Fruit fly (Drosophila melanogaster) whole organism, prepupa: ENCODE data around the gene Pss.

Experiments
- CG31627 ChIP-seq: fragments of 200-800 bp; sonication (Bioruptor generic); optimal IDR thresholded peaks from 3 replicates; lab custom pipeline; 2016; ENCODE audit warnings: missing biosample characterization, missing genetic modification characterization
- CG8119 ChIP-seq: fragments of 200-800 bp; sonication (Bioruptor generic); IDR thresholded peaks from 3 replicates; pipeline ENCODE4 v1.3.6; 2022; ENCODE audit warnings: missing biosample characterization, missing genetic modification characterization
- CG8632 ChIP-seq: fragments of 200-800 bp; sonication (Bioruptor generic); optimal IDR thresholded peaks from 3 replicates; lab custom pipeline; 2016; ENCODE audit warnings: missing biosample characterization, missing genetic modification characterization

dm6 chr3L:20524409-20525010 lies 1.5 kb downstream of the Pss start:
- TF ChIP-seq CG8119 (no peak), CG31627 (no peak), CG8632 (GFP tag; lab: Kevin White, UChicago) (no peak)
